Fruit fly (Drosophila melanogaster) whole organism, embryonic: ENCODE measurements around the gene CG13314.
A peak's percentile ranks its signal among the peaks of the same experiment; 100 is the strongest.

Experiments used
- Abd-B ChIP-seq: fragments of 200-800 bp; sonication (Bioruptor generic); optimal IDR thresholded peaks from 2 replicates; lab custom pipeline; 2018; ENCODE audit warnings: missing biosample characterization, mild to moderate bottlenecking, missing genetic modification characterization, moderate library complexity
- CG10321 ChIP-seq: fragments of 200-800 bp; sonication (Bioruptor generic); IDR thresholded peaks from 2 replicates; pipeline ENCODE4 v1.3.6; 2022; ENCODE audit warnings: missing biosample characterization, missing genetic modification characterization
- CG11695 ChIP-seq: fragments of 200-800 bp; sonication (Bioruptor generic); IDR thresholded peaks from 3 replicates; pipeline ENCODE4 v1.3.6; 2022; ENCODE audit warnings: missing biosample characterization, missing genetic modification characterization
- CG13123 ChIP-seq: fragments of 200-800 bp; sonication (Bioruptor generic); optimal IDR thresholded peaks from 2 replicates; lab custom pipeline; 2016; ENCODE audit warnings: missing biosample characterization, missing genetic modification characterization
- CG14710 ChIP-seq: fragments of 200-800 bp; sonication (Bioruptor generic); optimal IDR thresholded peaks from 3 replicates; lab custom pipeline; 2019; ENCODE audit warnings: missing biosample characterization, mild to moderate bottlenecking, missing genetic modification characterization, moderate library complexity
- CG1529 ChIP-seq: fragments of 200-800 bp; sonication (Bioruptor generic); optimal IDR thresholded peaks from 3 replicates; lab custom pipeline; 2018; ENCODE audit warnings: missing biosample characterization, missing genetic modification characterization
- CG1602 ChIP-seq: fragments of 200-800 bp; sonication (Bioruptor generic); optimal IDR thresholded peaks from 3 replicates; lab custom pipeline; 2016; ENCODE audit warnings: missing biosample characterization, missing genetic modification characterization
- CG1603 ChIP-seq: fragments of 200-800 bp; sonication (Bioruptor generic); optimal IDR thresholded peaks from 2 replicates; lab custom pipeline; 2019; ENCODE audit warnings: missing biosample characterization, mild to moderate bottlenecking, missing genetic modification characterization, moderate library complexity
- CG1792 ChIP-seq: fragments of 200-800 bp; sonication (Bioruptor generic); optimal IDR thresholded peaks from 2 replicates; lab custom pipeline; 2016; ENCODE audit warnings: missing biosample characterization, missing genetic modification characterization
- CG18262 ChIP-seq: fragments of 200-800 bp; optimal IDR thresholded peaks from 3 replicates; lab custom pipeline; 2019; ENCODE audit warnings: missing biosample characterization, mild to moderate bottlenecking, missing genetic modification characterization, moderate library complexity
- CG2116 ChIP-seq: fragments of 200-800 bp; sonication (Bioruptor generic); optimal IDR thresholded peaks from 3 replicates; lab custom pipeline; 2018; ENCODE audit warnings: missing biosample characterization, mild to moderate bottlenecking, missing genetic modification characterization
- CG2202 ChIP-seq: fragments of 200-800 bp; sonication (Bioruptor generic); optimal IDR thresholded peaks from 2 replicates; lab custom pipeline; 2018; ENCODE audit warnings: missing biosample characterization, mild to moderate bottlenecking, missing genetic modification characterization
- CG2875 ChIP-seq: fragments of 200-800 bp; sonication (Bioruptor generic); optimal IDR thresholded peaks from 2 replicates; lab custom pipeline; 2017; ENCODE audit warnings: missing biosample characterization, mild to moderate bottlenecking, missing genetic modification characterization, missing genetic modification reagents
- CG32532 ChIP-seq: fragments of 200-800 bp; sonication (Bioruptor generic); IDR thresholded peaks from 2 replicates; pipeline ENCODE4 v1.3.6; 2022; ENCODE audit warnings: missing biosample characterization, missing genetic modification characterization
- CG4617 ChIP-seq: fragments of 200-800 bp; sonication (Bioruptor generic); optimal IDR thresholded peaks from 3 replicates; lab custom pipeline; 2016; ENCODE audit warnings: missing biosample characterization, missing genetic modification characterization, borderline replicate concordance
- CG4854 ChIP-seq: fragments of 200-800 bp; sonication (Bioruptor generic); optimal IDR thresholded peaks from 2 replicates; lab custom pipeline; 2016; ENCODE audit warnings: missing biosample characterization, missing genetic modification characterization, inconsistent platforms
- CG5245 ChIP-seq: fragments of 200-800 bp; sonication (Bioruptor generic); optimal IDR thresholded peaks from 3 replicates; lab custom pipeline; 2016; ENCODE audit warnings: missing biosample characterization, missing genetic modification characterization
- CG6689 ChIP-seq: fragments of 200-800 bp; sonication (Bioruptor generic); IDR thresholded peaks from 2 replicates; pipeline ENCODE4 v1.3.6; 2022; ENCODE audit warnings: missing biosample characterization, missing genetic modification characterization
- CG8281 ChIP-seq: fragments of 200-800 bp; sonication (Bioruptor generic); optimal IDR thresholded peaks from 2 replicates; lab custom pipeline; 2018; ENCODE audit warnings: missing biosample characterization, mild to moderate bottlenecking, missing genetic modification characterization, moderate library complexity
- CG8924 ChIP-seq: fragments of 200-800 bp; optimal IDR thresholded peaks from 3 replicates; lab custom pipeline; 2019; ENCODE audit warnings: missing biosample characterization, mild to moderate bottlenecking, missing genetic modification characterization, moderate library complexity
- CG9797 ChIP-seq: fragments of 200-800 bp; sonication (Bioruptor generic); optimal IDR thresholded peaks from 3 replicates; lab custom pipeline; 2018; ENCODE audit warnings: missing biosample characterization, mild to moderate bottlenecking, missing genetic modification characterization
- CTCF ChIP-seq: fragments of 200-800 bp; sonication (Bioruptor generic); optimal IDR thresholded peaks from 2 replicates; lab custom pipeline; 2017; ENCODE audit warnings: missing biosample characterization, mild to moderate bottlenecking, missing genetic modification characterization, moderate library complexity
- Chrac-16 ChIP-seq: fragments of 200-800 bp; sonication (Bioruptor generic); optimal IDR thresholded peaks from 3 replicates; lab custom pipeline; 2016; ENCODE audit warnings: missing biosample characterization, missing genetic modification characterization
- E2f1 ChIP-seq: fragments of 200-800 bp; sonication (Bioruptor generic); IDR thresholded peaks from 2 replicates; pipeline ENCODE4 v1.3.6; 2022; ENCODE audit warnings: missing biosample characterization, missing genetic modification characterization
- Kr ChIP-seq: fragments of 200-800 bp; sonication (Bioruptor generic); optimal IDR thresholded peaks from 2 replicates; lab custom pipeline; 2017; ENCODE audit warnings: missing biosample characterization, mild to moderate bottlenecking, missing genetic modification characterization
- Max ChIP-seq: fragments of 200-800 bp; sonication (Bioruptor generic); optimal IDR thresholded peaks from 2 replicates; lab custom pipeline; 2016; ENCODE audit warnings: missing biosample characterization, mild to moderate bottlenecking, missing genetic modification characterization
- Nf-YA ChIP-seq: fragments of 200-800 bp; sonication (Bioruptor generic); IDR thresholded peaks from 2 replicates; pipeline ENCODE4 v1.3.6; 2022; ENCODE audit warnings: missing biosample characterization, missing genetic modification characterization
- Poxn ChIP-seq: fragments of 200-800 bp; sonication (Bioruptor generic); IDR thresholded peaks from 2 replicates; pipeline ENCODE4 v1.3.6; 2022; ENCODE audit warnings: missing biosample characterization, missing genetic modification characterization
- Ptx1 ChIP-seq: fragments of 200-800 bp; sonication (Bioruptor generic); IDR thresholded peaks from 2 replicates; pipeline ENCODE4 v1.3.6; 2022; ENCODE audit warnings: missing biosample characterization, missing genetic modification characterization
- TFAM ChIP-seq: fragments of 200-800 bp; sonication (Bioruptor generic); optimal IDR thresholded peaks from 2 replicates; lab custom pipeline; 2017; ENCODE audit warnings: missing biosample characterization, missing genetic modification characterization, inconsistent platforms
- bbx ChIP-seq: fragments of 200-800 bp; sonication (Bioruptor generic); IDR thresholded peaks from 2 replicates; pipeline ENCODE4 v1.3.6; 2022; ENCODE audit warnings: missing biosample characterization, missing genetic modification characterization; ENCODE audit not compliant: partially characterized antibody
- cad ChIP-seq: fragments of >200 bp; optimal IDR thresholded peaks from 2 replicates; lab custom pipeline; 2017; ENCODE audit warnings: missing biosample characterization, missing genetic modification characterization
- danr ChIP-seq: fragments of 200-800 bp; sonication (Bioruptor generic); IDR thresholded peaks from 2 replicates; pipeline ENCODE4 v1.3.6; 2022; ENCODE audit warnings: missing biosample characterization, missing genetic modification characterization
- dimm ChIP-seq: fragments of 200-800 bp; sonication (Bioruptor generic); IDR thresholded peaks from 2 replicates; pipeline ENCODE4 v1.3.6; 2022; ENCODE audit warnings: missing biosample characterization, missing genetic modification characterization
- exex ChIP-seq: fragments of 200-800 bp; sonication (Bioruptor generic); optimal IDR thresholded peaks from 4 replicates; lab custom pipeline; 2018; ENCODE audit warnings: missing biosample characterization, mild to moderate bottlenecking, missing genetic modification characterization, moderate library complexity
- gfzf ChIP-seq: fragments of 200-800 bp; sonication (Bioruptor generic); optimal IDR thresholded peaks from 2 replicates; lab custom pipeline; 2016; ENCODE audit warnings: missing biosample characterization, mild to moderate bottlenecking, missing genetic modification characterization, moderate library complexity
- ind ChIP-seq: fragments of 200-800 bp; sonication (Bioruptor generic); optimal IDR thresholded peaks from 3 replicates; lab custom pipeline; 2016; ENCODE audit warnings: missing biosample characterization, missing genetic modification characterization
- kay ChIP-seq: fragments of 200-800 bp; sonication (Bioruptor generic); optimal IDR thresholded peaks from 2 replicates; lab custom pipeline; 2016; ENCODE audit warnings: missing biosample characterization, missing genetic modification characterization
- lola ChIP-seq, 3 experiments: fragments of >200 bp in 2 of 3; fragments of 200-800 bp in 1 of 3; sonication (Bioruptor generic) in 1 of 3; optimal IDR thresholded peaks; 2 replicates each; lab custom pipeline; 2017 to 2019; ENCODE audit warnings: missing biosample characterization in 3 of 3, missing genetic modification characterization in 3 of 3, mild to moderate bottlenecking in 1 of 3, moderate library complexity in 1 of 3
- lov ChIP-seq, 2 experiments: fragments of 200-800 bp in 1 of 2; fragments of >200 bp in 1 of 2; sonication (Bioruptor generic) in 1 of 2; IDR thresholded peaks in 1 of 2; optimal IDR thresholded peaks in 1 of 2; 2 replicates in 1 of 2; 3 replicates in 1 of 2; pipeline versions ENCODE4 v1.3.6 to Lab custom; 2017 to 2022; ENCODE audit warnings: missing biosample characterization in 1 of 2, missing genetic modification characterization in 1 of 2
- luna ChIP-seq: fragments of 200-800 bp; sonication (Bioruptor generic); optimal IDR thresholded peaks from 2 replicates; lab custom pipeline; 2016; ENCODE audit warnings: missing biosample characterization, missing genetic modification characterization
- nmo ChIP-seq: fragments of 200-800 bp; sonication (Bioruptor generic); optimal IDR thresholded peaks from 2 replicates; lab custom pipeline; 2018; ENCODE audit warnings: missing biosample characterization, mild to moderate bottlenecking, missing genetic modification characterization, moderate library complexity
- oc ChIP-seq: fragments of 200-800 bp; sonication (Bioruptor generic); optimal IDR thresholded peaks from 2 replicates; lab custom pipeline; 2018; ENCODE audit warnings: missing biosample characterization, mild to moderate bottlenecking, missing genetic modification characterization, moderate library complexity
- sd ChIP-seq: fragments of 200-800 bp; sonication (Bioruptor generic); optimal IDR thresholded peaks from 3 replicates; lab custom pipeline; 2018; ENCODE audit warnings: missing biosample characterization, mild to moderate bottlenecking, missing genetic modification characterization, moderate library complexity
- slbo ChIP-seq: fragments of 200-800 bp; sonication (Bioruptor generic); IDR thresholded peaks from 2 replicates; pipeline ENCODE4 v1.3.6; 2022; ENCODE audit warnings: missing biosample characterization, missing genetic modification characterization
- sr ChIP-seq: fragments of 200-800 bp; sonication (Bioruptor generic); IDR thresholded peaks from 3 replicates; pipeline ENCODE4 v1.3.6; 2022; ENCODE audit warnings: missing biosample characterization, missing genetic modification characterization
- stc ChIP-seq: fragments of 200-800 bp; sonication (Bioruptor generic); IDR thresholded peaks from 2 replicates; pipeline ENCODE4 v1.3.6; 2022; ENCODE audit warnings: missing biosample characterization, missing genetic modification characterization
- unc-4 ChIP-seq: fragments of 200-800 bp; sonication (Bioruptor generic); IDR thresholded peaks from 2 replicates; pipeline ENCODE4 v1.3.6; 2022; ENCODE audit warnings: missing biosample characterization, missing genetic modification characterization; ENCODE audit not compliant: partially characterized antibody
- vfl ChIP-seq: fragments of 200-800 bp; sonication (Bioruptor generic); optimal IDR thresholded peaks from 2 replicates; lab custom pipeline; 2016; ENCODE audit warnings: missing biosample characterization, missing genetic modification characterization
- zen ChIP-seq: fragments of 200-800 bp; sonication (Bioruptor generic); optimal IDR thresholded peaks from 3 replicates; lab custom pipeline; 2018; ENCODE audit warnings: missing biosample characterization, mild to moderate bottlenecking, missing genetic modification characterization, moderate library complexity
- zen2 ChIP-seq: fragments of 200-800 bp; sonication (Bioruptor generic); IDR thresholded peaks from 3 replicates; pipeline ENCODE4 v1.3.6; 2022; ENCODE audit warnings: missing biosample characterization, missing genetic modification characterization; ENCODE audit not compliant: partially characterized antibody

Gene CG13314

dm6 chr3L:8997686-8998239 is 16.2 kb downstream of the CG13314 start, which contains the start of the genes smg and CG5087 (continued):
- no peak for TF ChIP-seq vfl (GFP tag; lab: Kevin White, UChicago)
- peak; percentile 45 for TF ChIP-seq CG32532 (GFP tag; lab: Robert Waterston, UW)
- peak; percentile 81 for TF ChIP-seq slbo
- TF ChIP-seq Max (GFP tag; lab: Kevin White, UChicago), result no peak
- TF ChIP-seq CG5245, result no peak
- peak; percentile 7 for TF ChIP-seq Chrac-16 (GFP tag; lab: Kevin White, UChicago)
- TF ChIP-seq CG2116, result peak; percentile 97
- TF ChIP-seq gfzf (GFP tag; lab: Kevin White, UChicago), result peak; percentile 100
- no peak for TF ChIP-seq kay (GFP tag; lab: Kevin White, UChicago)
- TF ChIP-seq luna (GFP tag; lab: Kevin White, UChicago), result no peak
- TF ChIP-seq E2f1, result peak; percentile 14; the same call in 1 of the 2 replicates
- TF ChIP-seq danr (GFP tag; lab: Robert Waterston, UW), result no peak
- TF ChIP-seq Ptx1 (GFP tag; lab: Robert Waterston, UW), result no peak
- TF ChIP-seq CG1602 (GFP tag; lab: Kevin White, UChicago), result no peak
- TF ChIP-seq CG18262 (tag; lab: Kevin White, UChicago), result peak; percentile 25
- TF ChIP-seq Nf-YA (GFP tag; lab: Robert Waterston, UW), result no peak
- peak; percentile 94 for TF ChIP-seq CG1603
- TF ChIP-seq CG13123 (GFP tag; lab: Kevin White, UChicago), result peak; percentile 1
- peak; percentile 67 for TF ChIP-seq exex (tag; lab: Kevin White, UChicago)
- no peak for TF ChIP-seq CG10321 (GFP tag; lab: Robert Waterston, UW)
- no peak for TF ChIP-seq CG2202
- no peak for TF ChIP-seq dimm (GFP tag; lab: Robert Waterston, UW)
- no peak for TF ChIP-seq CG2875 (GFP tag; lab: Kevin White, UChicago)
- TF ChIP-seq Poxn (GFP tag; lab: Robert Waterston, UW), result no peak
- TF ChIP-seq bbx (GFP tag; lab: Robert Waterston, UW), result peak; percentile 71
- TF ChIP-seq sd (tag; lab: Kevin White, UChicago), result peak; percentile 87
- no peak for TF ChIP-seq TFAM (GFP tag; lab: Kevin White, UChicago)
- peak; percentile 86 for TF ChIP-seq CG8924 (tag; lab: Kevin White, UChicago)
- peak; percentile 33 for TF ChIP-seq Abd-B (GFP tag; lab: Kevin White, UChicago)
- no peak for TF ChIP-seq CG6689 (GFP tag; lab: Robert Waterston, UW)
- TF ChIP-seq ind (GFP tag; lab: Kevin White, UChicago), result peak; percentile 17
- no peak for TF ChIP-seq Kr (GFP tag; lab: Kevin White, UChicago)
- TF ChIP-seq CTCF, result peak; percentile 71
- no peak for TF ChIP-seq cad (GFP tag; lab: Kevin White, UChicago)
- TF ChIP-seq lov (optimal IDR thresholded peaks at IDR 0.05; lab: Kevin White, UChicago), result no peak
- TF ChIP-seq lov (GFP tag; IDR thresholded peaks at IDR 0.05; lab: Robert Waterston, UW), result no peak
- TF ChIP-seq CG8281 (tag; lab: Kevin White, UChicago), result no peak
- no peak for TF ChIP-seq sr
- peak; percentile 98 for TF ChIP-seq CG4617 (GFP tag; lab: Kevin White, UChicago)
- no peak for TF ChIP-seq stc (GFP tag; lab: Robert Waterston, UW)
- no peak for TF ChIP-seq oc (tag; lab: Kevin White, UChicago)
- peak; percentile 68 for TF ChIP-seq zen (tag; lab: Kevin White, UChicago)
- peak; percentile 97 for TF ChIP-seq CG9797
- no peak for TF ChIP-seq lola (GFP tag; optimal IDR thresholded peaks at IDR 0.05; lab: Kevin White, UChicago)
- no peak for TF ChIP-seq zen2 (GFP tag; lab: Robert Waterston, UW)
- peak; percentile 67 for TF ChIP-seq unc-4 (GFP tag; lab: Robert Waterston, UW)
- peak; percentile 83 for TF ChIP-seq CG14710
- TF ChIP-seq CG1792 (GFP tag; lab: Kevin White, UChicago), result peak; percentile 9
- no peak for TF ChIP-seq CG11695 (GFP tag; lab: Robert Waterston, UW)
- peak; percentile 71 for TF ChIP-seq nmo (GFP tag; lab: Kevin White, UChicago)
- no peak for TF ChIP-seq CG4854
- TF ChIP-seq CG1529, result no peak
